Worm (Caenorhabditis elegans) whole organism, L3 larva: Measurements from ENCODE around the gene cyc-2.1.

ENCODE experiments used
- ceh-82 ChIP-seq: fragments of 150-350 bp; optimal IDR thresholded peaks from 2 replicates; lab custom pipeline; 2014; ENCODE audit warnings: missing biosample characterization, missing genetic modification characterization
- ceh-9 ChIP-seq: sonication (generic microtip); optimal IDR thresholded peaks from 2 replicates; lab custom pipeline; 2018; ENCODE audit warnings: missing biosample characterization, missing genetic modification characterization
- daf-12 ChIP-seq: fragments of 150-350 bp; optimal IDR thresholded peaks from 2 replicates; lab custom pipeline; 2014; ENCODE audit warnings: missing biosample characterization, missing genetic modification reagents, missing genetic modification characterization
- elt-1 ChIP-seq: fragments of 150-350 bp; optimal IDR thresholded peaks from 2 replicates; lab custom pipeline; 2014; ENCODE audit warnings: missing biosample characterization, missing genetic modification characterization
- mdl-1 ChIP-seq: fragments of 150-350 bp; optimal IDR thresholded peaks from 2 replicates; lab custom pipeline; 2014; ENCODE audit warnings: missing biosample characterization, missing genetic modification characterization
- nhr-237 ChIP-seq: fragments of 150-350 bp; optimal IDR thresholded peaks from 2 replicates; lab custom pipeline; 2014; ENCODE audit warnings: missing biosample characterization, missing genetic modification characterization
- nhr-76 ChIP-seq: fragments of 150-350 bp; sonication (generic microtip); optimal IDR thresholded peaks from 5 replicates; lab custom pipeline; 2014; ENCODE audit warnings: missing biosample characterization, missing genetic modification characterization
- pqm-1 ChIP-seq: fragments of 150-350 bp; optimal IDR thresholded peaks from 2 replicates; lab custom pipeline; 2017; ENCODE audit warnings: missing biosample characterization, missing genetic modification characterization, inconsistent platforms
- snpc-4 ChIP-seq: fragments of 150-350 bp; optimal IDR thresholded peaks from 2 replicates; lab custom pipeline; 2014; ENCODE audit warnings: missing biosample characterization, missing genetic modification characterization
- unc-62 ChIP-seq: fragments of 150-350 bp; sonication (generic microtip); optimal IDR thresholded peaks from 4 replicates; lab custom pipeline; 2014; ENCODE audit warnings: missing biosample characterization, missing genetic modification reagents, missing genetic modification characterization
- ztf-4 ChIP-seq: fragments of 150-350 bp; optimal IDR thresholded peaks from 2 replicates; lab custom pipeline; 2014; ENCODE audit warnings: missing biosample characterization, missing genetic modification characterization

DNA sequence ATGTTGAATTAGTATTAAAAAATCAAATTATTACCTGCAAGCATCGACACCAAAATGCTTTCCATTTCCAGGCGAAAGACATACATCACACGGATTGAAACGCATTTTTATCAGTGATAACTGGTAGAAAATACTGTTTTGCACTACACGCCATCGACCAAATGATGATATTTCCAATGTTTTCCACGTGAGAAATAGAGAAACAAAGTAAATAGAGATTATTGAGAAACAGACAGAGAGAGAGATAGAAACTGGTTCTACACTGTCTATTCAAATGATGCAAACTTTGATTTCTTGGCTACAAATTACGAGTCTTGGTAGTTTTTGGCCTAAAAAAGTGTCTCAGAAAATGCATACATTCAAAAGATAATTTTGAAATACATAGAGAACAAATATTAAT lies 39.5 kb upstream of the cyc-2.1 start, which contains the start of gene nhr-104:
- no peak for TF ChIP-seq ztf-4 (tag; lab: Kevin White, UChicago)
- no peak for TF ChIP-seq nhr-76 (tag; lab: Kevin White, UChicago)
- peak; percentile 67 for TF ChIP-seq pqm-1
- no peak for TF ChIP-seq unc-62
- TF ChIP-seq elt-1: no peak
- TF ChIP-seq ceh-82 (tag; lab: Kevin White, UChicago): no peak
- no peak for TF ChIP-seq nhr-237 (tag; lab: Kevin White, UChicago)
- TF ChIP-seq ceh-9: no peak
- TF ChIP-seq mdl-1 (tag; lab: Kevin White, UChicago): no peak
- TF ChIP-seq daf-12 (tag; lab: Kevin White, UChicago): no peak
- no peak for TF ChIP-seq snpc-4 (tag; lab: Kevin White, UChicago)
